Fruit fly (Drosophila melanogaster) whole organism: ENCODE data around the gene CG3652.

Experiments
- CG8478 ChIP-seq: fragments of >200 bp; optimal IDR thresholded peaks from 2 replicates; lab custom pipeline; 2018; ENCODE audit warnings: inconsistent platforms
- Dll ChIP-seq: fragments of >200 bp; optimal IDR thresholded peaks from 2 replicates; lab custom pipeline; 2017
- EcR ChIP-seq, 2 experiments: fragments of >200 bp; optimal IDR thresholded peaks; 2 replicates each; lab custom pipeline; 2017; ENCODE audit warnings: missing biosample characterization in 2 of 2, missing genetic modification characterization in 2 of 2, missing genetic modification reagents in 2 of 2
- pan ChIP-seq: fragments of >200 bp; optimal IDR thresholded peaks from 2 replicates; lab custom pipeline; 2017
- psq ChIP-seq: fragments of >200 bp; optimal IDR thresholded peaks from 2 replicates; lab custom pipeline; 2017
- usp ChIP-seq: fragments of >200 bp; optimal IDR thresholded peaks from 2 replicates; lab custom pipeline; 2017; ENCODE audit warnings: missing biosample characterization, missing genetic modification characterization, mixed read lengths

DNA sequence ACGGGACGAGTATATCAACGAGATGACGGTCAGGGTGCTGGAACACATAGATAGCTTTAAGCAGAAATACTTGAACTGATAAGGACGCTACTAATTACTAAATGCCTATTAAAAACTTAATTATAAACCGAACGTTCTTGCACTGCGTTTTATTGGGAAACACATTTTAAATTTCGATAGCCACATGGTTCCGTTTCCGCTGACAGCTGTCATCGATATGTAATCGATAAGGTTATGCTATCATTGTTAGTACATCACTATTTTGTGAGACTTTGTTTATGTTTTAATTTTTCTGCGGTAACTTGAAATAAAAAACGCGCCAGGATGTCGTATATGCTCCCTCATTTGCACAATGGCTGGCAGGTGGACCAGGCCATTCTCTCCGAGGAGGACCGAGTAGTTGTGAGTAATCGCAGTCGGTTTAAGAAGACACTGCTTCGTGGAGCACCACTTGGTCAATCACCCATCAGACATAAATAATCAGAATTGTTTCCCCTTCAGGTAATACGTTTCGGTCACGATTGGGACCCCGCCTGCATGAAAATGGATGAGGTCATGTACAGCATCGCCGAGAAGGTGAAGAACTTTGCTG lies 9.4 kb upstream of the CG3652 start, which contains the start of gene Dim1:
- no peak for TF ChIP-seq CG8478 (lab: Kevin White, UChicago)
- TF ChIP-seq psq (lab: Kevin White, UChicago), result no peak
- TF ChIP-seq usp, result no peak
- no peak for TF ChIP-seq pan
- TF ChIP-seq EcR (GFP tag; optimal IDR thresholded peaks at IDR 0.05; lab: Kevin White, UChicago), result no peak
- TF ChIP-seq Dll (lab: Kevin White, UChicago), result no peak
